Worm (Caenorhabditis elegans) whole organism, L3 larva: Measurements from ENCODE around the gene faxc-2.

ENCODE experiments used
- daf-12 ChIP-seq: fragments of 150-350 bp; optimal IDR thresholded peaks from 2 replicates; lab custom pipeline; 2014; ENCODE audit warnings: missing biosample characterization, missing genetic modification reagents, missing genetic modification characterization
- skn-1 ChIP-seq: fragments of 150-350 bp; optimal IDR thresholded peaks from 2 replicates; lab custom pipeline; 2014; ENCODE audit warnings: missing biosample characterization, missing genetic modification characterization

DNA sequence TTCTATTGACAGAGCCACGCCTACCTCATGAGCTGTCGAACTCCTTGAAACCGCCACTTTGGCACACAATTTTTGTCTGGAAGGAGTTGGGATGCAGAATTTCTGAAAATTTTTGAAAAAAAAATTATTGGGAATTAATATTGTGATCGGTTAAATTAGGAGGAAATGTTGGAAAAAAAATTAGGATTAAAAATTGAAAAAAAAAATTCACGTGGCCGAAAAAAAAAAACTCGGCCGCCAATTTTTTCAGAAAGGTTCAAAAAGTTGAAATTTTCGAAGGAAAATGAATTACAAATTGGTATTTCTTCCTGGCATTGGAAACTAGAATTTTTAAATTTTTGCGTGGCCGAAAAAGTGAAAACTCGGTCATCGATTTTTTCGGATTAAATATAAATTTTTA is 47.0 kb downstream of the faxc-2 start, which contains the start of gene dmsr-3:
- no peak for TF ChIP-seq skn-1
- no peak for TF ChIP-seq daf-12 (tag; lab: Kevin White, UChicago)
